Fruit fly (Drosophila melanogaster) whole organism, wandering third instar larva: ENCODE data around the gene CG12071.

Experiments used
- Hr83 ChIP-seq: fragments of 200-300 bp; sonication (Bioruptor generic); optimal IDR thresholded peaks from 2 replicates; lab custom pipeline; 2016; ENCODE audit warnings: missing biosample characterization, mild to moderate bottlenecking, missing genetic modification characterization, moderate library complexity; ENCODE audit not compliant: poor library complexity, severe bottlenecking
- N ChIP-seq: fragments of >200 bp; optimal IDR thresholded peaks from 2 replicates; lab custom pipeline; 2018; ENCODE audit warnings: missing biosample characterization, missing external identifiers, missing genetic modification characterization
- brk ChIP-seq: fragments of 200-800 bp; sonication (Bioruptor generic); optimal IDR thresholded peaks from 2 replicates; lab custom pipeline; 2016; ENCODE audit warnings: missing biosample characterization, mild to moderate bottlenecking, missing genetic modification characterization
- dsf ChIP-seq: sonication (Bioruptor generic); optimal IDR thresholded peaks from 2 replicates; lab custom pipeline; 2016; ENCODE audit warnings: missing biosample characterization, missing genetic modification characterization, borderline replicate concordance
- pan ChIP-seq: fragments of >200 bp; optimal IDR thresholded peaks from 2 replicates; lab custom pipeline; 2017
- psq ChIP-seq: fragments of 200-800 bp; sonication (Bioruptor generic); optimal IDR thresholded peaks from 3 replicates; lab custom pipeline; 2017; ENCODE audit warnings: missing biosample characterization, mild to moderate bottlenecking, missing genetic modification characterization, moderate library complexity

- TF ChIP-seq Hr83 (no peak), N (GFP tag; lab: Kevin White, UChicago) (no peak), dsf (GFP tag; lab: Kevin White, UChicago) (no peak), brk (no peak), pan (no peak), psq (GFP tag; lab: Kevin White, UChicago) (no peak)
Observed at dm6 chr3R:30878105-30878504, 2.7 kb downstream of the CG12071 start.
